Worm (Caenorhabditis elegans): ENCODE data around the gene F59E12.1.

DNA sequence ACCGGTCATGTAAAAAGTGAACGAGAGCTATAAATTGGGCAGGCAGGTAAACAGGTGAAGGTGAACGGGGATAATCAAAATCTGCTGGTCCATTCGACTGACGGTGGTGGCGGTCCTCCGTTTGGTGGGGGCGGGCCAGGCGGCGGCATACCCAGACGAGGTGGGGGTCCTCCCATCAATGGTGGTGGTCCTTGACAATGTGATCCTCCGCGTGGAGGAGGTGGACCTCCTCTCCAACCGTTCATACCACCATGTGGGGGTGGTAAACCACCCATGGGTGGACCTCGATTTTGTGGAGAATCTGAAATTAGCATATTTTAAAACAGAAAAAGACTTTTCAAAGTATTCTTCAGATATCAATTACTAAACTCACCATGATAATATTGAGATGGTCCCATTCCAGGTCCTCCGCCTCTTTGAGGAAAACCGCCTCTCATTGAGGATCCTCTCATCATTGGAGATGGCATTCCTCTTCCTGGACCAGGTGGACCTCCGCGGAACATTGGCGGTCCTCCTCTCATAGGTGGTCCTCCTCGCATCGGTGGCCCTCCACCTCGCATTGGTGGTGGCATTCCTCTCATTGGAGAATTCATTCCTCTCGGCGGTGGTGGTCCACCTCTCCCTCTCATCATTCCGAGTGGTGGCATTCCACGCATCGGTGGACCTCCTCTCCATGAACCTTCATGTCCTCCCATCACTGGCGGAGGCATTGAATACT, 13.8 kb upstream of the F59E12.1 start:
- TF ChIP-seq unc-62 (GFP tag; optimal IDR thresholded peaks at IDR 0.05) (no peak), ztf-11 (tag; optimal IDR thresholded peaks at IDR 0.05) (no peak), snpc-4 (tag; optimal IDR thresholded peaks at IDR 0.05) (no peak), bed-3 (GFP tag; optimal IDR thresholded peaks at IDR 0.05) (no peak), sptf-1 (tag; optimal IDR thresholded peaks at IDR 0.05) (no peak), tbx-8 (GFP tag; optimal IDR thresholded peaks at IDR 0.05) (no peak), nhr-2 (tag; optimal IDR thresholded peaks at IDR 0.05) (no peak), mep-1 (tag; optimal IDR thresholded peaks at IDR 0.05) (no peak), nhr-76 (tag; optimal IDR thresholded peaks at IDR 0.05) (no peak), blmp-1 (tag; optimal IDR thresholded peaks at IDR 0.05) (no peak)
